Worm (Caenorhabditis elegans) whole organism, L4 larva: ENCODE results near the gene Y17G7B.21.

ENCODE experiments used
- D1046.2 ChIP-seq: fragments of 200-800 bp; sonication (Bioruptor generic); IDR thresholded peaks from 2 replicates; pipeline ENCODE4 v1.3.6; 2022; ENCODE audit warnings: missing genetic modification characterization, missing compliant biosample characterization
- F37D6.2 ChIP-seq: sonication (generic microtip); optimal IDR thresholded peaks from 2 replicates; lab custom pipeline; 2016; ENCODE audit warnings: mild to moderate bottlenecking, missing genetic modification characterization, missing compliant biosample characterization
- T26A8.4 ChIP-seq: fragments of 200-800 bp; sonication (Bioruptor generic); IDR thresholded peaks from 2 replicates; pipeline ENCODE4 v1.3.6; 2022; ENCODE audit warnings: missing genetic modification characterization, missing compliant biosample characterization
- Y5F2A.4 ChIP-seq: fragments of 200-800 bp; sonication (Bioruptor generic); optimal IDR thresholded peaks from 2 replicates; lab custom pipeline; 2018; ENCODE audit warnings: mild to moderate bottlenecking, missing genetic modification characterization, missing compliant biosample characterization
- aha-1 ChIP-seq: fragments of 150-350 bp; peaks from one replicate; lab custom pipeline; 2014; ENCODE audit warnings: missing biosample characterization, missing genetic modification characterization
- ama-1 ChIP-seq: fragments of 150-350 bp; optimal IDR thresholded peaks from 2 replicates; lab custom pipeline; 2014; ENCODE audit warnings: inconsistent platforms, mixed read lengths
- attf-4 ChIP-seq: sonication (generic microtip); optimal IDR thresholded peaks from 3 replicates; lab custom pipeline; 2017; ENCODE audit warnings: missing biosample characterization, missing genetic modification characterization
- ceh-28 ChIP-seq: fragments of 150-350 bp; optimal IDR thresholded peaks from 2 replicates; lab custom pipeline; 2014; ENCODE audit warnings: missing biosample characterization, missing genetic modification reagents, missing genetic modification characterization
- ces-1 ChIP-seq: fragments of 150-350 bp; sonication (generic microtip); optimal IDR thresholded peaks from 4 replicates; lab custom pipeline; 2014; ENCODE audit warnings: missing biosample characterization, missing genetic modification reagents, missing genetic modification characterization
- daf-19 ChIP-seq: fragments of 200-800 bp; sonication (Bioruptor generic); conservative IDR thresholded peaks from 2 replicates; pipeline ENCODE4 v1.3.6; 2022; ENCODE audit warnings: missing genetic modification characterization, missing compliant biosample characterization
- daf-8 ChIP-seq: fragments of 200-800 bp; sonication (Bioruptor generic); IDR thresholded peaks from 2 replicates; pipeline ENCODE4 v1.3.6; 2022; ENCODE audit warnings: missing genetic modification characterization, missing compliant biosample characterization
- dmd-6 ChIP-seq: fragments of 200-800 bp; sonication (Bioruptor generic); IDR thresholded peaks from 2 replicates; pipeline ENCODE4 v1.3.6; 2022; ENCODE audit warnings: missing genetic modification reagents, missing genetic modification characterization, missing compliant biosample characterization
- dmd-8 ChIP-seq: fragments of 200-800 bp; sonication (Bioruptor generic); IDR thresholded peaks from 2 replicates; pipeline ENCODE4 v1.3.6; 2022; ENCODE audit warnings: missing genetic modification characterization, missing compliant biosample characterization
- dmd-9 ChIP-seq: fragments of 200-800 bp; sonication (Bioruptor generic); IDR thresholded peaks from 2 replicates; pipeline ENCODE4 v1.3.6; 2022; ENCODE audit warnings: missing genetic modification reagents, missing genetic modification characterization, missing compliant biosample characterization
- duxl-1 ChIP-seq: sonication (generic microtip); optimal IDR thresholded peaks from 2 replicates; lab custom pipeline; 2016; ENCODE audit warnings: mild to moderate bottlenecking, missing genetic modification characterization, moderate library complexity, missing compliant biosample characterization; ENCODE audit not compliant: poor library complexity
- egl-27 ChIP-seq: sonication (generic microtip); optimal IDR thresholded peaks from 3 replicates; lab custom pipeline; 2017; ENCODE audit warnings: missing biosample characterization, missing genetic modification reagents, missing genetic modification characterization
- egl-43 ChIP-seq: fragments of 200-800 bp; sonication (Bioruptor generic); IDR thresholded peaks from 2 replicates; pipeline ENCODE4 v1.3.6; 2022; ENCODE audit warnings: missing genetic modification reagents, missing genetic modification characterization, missing compliant biosample characterization
- gei-8 ChIP-seq: fragments of 200-800 bp; sonication (Bioruptor generic); optimal IDR thresholded peaks from 2 replicates; lab custom pipeline; 2018; ENCODE audit warnings: mild to moderate bottlenecking, missing genetic modification characterization, missing compliant biosample characterization
- hif-1 ChIP-seq, 2 experiments: sonication (generic microtip); optimal IDR thresholded peaks; 2 replicates each; lab custom pipeline; 2016 to 2017; ENCODE audit warnings: missing compliant biosample characterization in 2 of 2, missing genetic modification characterization in 2 of 2, missing genetic modification reagents in 2 of 2, missing genotype in 2 of 2, mild to moderate bottlenecking in 1 of 2
- hlh-11 ChIP-seq: fragments of 200-800 bp; sonication (Bioruptor generic); optimal IDR thresholded peaks from 2 replicates; lab custom pipeline; 2018; ENCODE audit warnings: mild to moderate bottlenecking, missing genetic modification characterization, missing compliant biosample characterization
- hmg-1.1 ChIP-seq: fragments of 200-800 bp; sonication (Bioruptor generic); IDR thresholded peaks from 2 replicates; pipeline ENCODE4 v1.3.6; 2022; ENCODE audit warnings: missing genetic modification reagents, missing genetic modification characterization, missing compliant biosample characterization
- lim-7 ChIP-seq: fragments of 200-800 bp; sonication (Bioruptor generic); IDR thresholded peaks from 2 replicates; pipeline ENCODE4 v1.3.6; 2022; ENCODE audit warnings: missing genetic modification characterization, missing compliant biosample characterization
- lin-1 ChIP-seq: fragments of 200-800 bp; sonication (Bioruptor generic); IDR thresholded peaks from 2 replicates; pipeline ENCODE4 v1.3.6; 2022; ENCODE audit warnings: missing genetic modification reagents, missing genetic modification characterization, missing compliant biosample characterization
- lin-13 ChIP-seq: fragments of 150-350 bp; optimal IDR thresholded peaks from 2 replicates; lab custom pipeline; 2014; ENCODE audit warnings: missing biosample characterization, missing genetic modification reagents, missing genetic modification characterization
- lin-15B ChIP-seq: fragments of 150-350 bp; sonication (generic microtip); optimal IDR thresholded peaks from 3 replicates; lab custom pipeline; 2014; ENCODE audit warnings: missing biosample characterization, missing genetic modification characterization
- lir-3 ChIP-seq: sonication (generic microtip); optimal IDR thresholded peaks from 2 replicates; lab custom pipeline; 2016; ENCODE audit warnings: mild to moderate bottlenecking, missing genetic modification characterization, missing compliant biosample characterization
- lsy-2 ChIP-seq, 2 experiments: fragments of 150-350 bp in 1 of 2; sonication (generic microtip) in 1 of 2; optimal IDR thresholded peaks; 2 replicates each; lab custom pipeline; 2014 to 2017; ENCODE audit warnings: missing biosample characterization in 2 of 2, missing genetic modification characterization in 2 of 2
- mxl-2 ChIP-seq: fragments of 200-800 bp; sonication (Bioruptor generic); conservative IDR thresholded peaks from 2 replicates; pipeline ENCODE4 v1.3.6; 2022; ENCODE audit warnings: missing genetic modification reagents, missing genetic modification characterization, missing compliant biosample characterization
- nhr-102 ChIP-seq: sonication (generic microtip); optimal IDR thresholded peaks from 2 replicates; lab custom pipeline; 2016; ENCODE audit warnings: mild to moderate bottlenecking, missing genetic modification characterization, moderate library complexity, missing compliant biosample characterization
- nhr-11 ChIP-seq: fragments of 150-350 bp; optimal IDR thresholded peaks from 2 replicates; lab custom pipeline; 2014; ENCODE audit warnings: missing biosample characterization, missing genetic modification characterization
- nhr-237 ChIP-seq: sonication (generic microtip); optimal IDR thresholded peaks from 2 replicates; lab custom pipeline; 2017; ENCODE audit warnings: missing biosample characterization, missing genetic modification characterization
- nhr-25 ChIP-seq: sonication (generic microtip); optimal IDR thresholded peaks from 2 replicates; lab custom pipeline; 2017; ENCODE audit warnings: missing genetic modification characterization, mild to moderate bottlenecking, missing compliant biosample characterization, antibody characterized with exemption, moderate library complexity, borderline replicate concordance; ENCODE audit not compliant: insufficient read depth
- nhr-28 ChIP-seq: fragments of 150-350 bp; optimal IDR thresholded peaks from 2 replicates; lab custom pipeline; 2014; ENCODE audit warnings: missing biosample characterization, missing genetic modification characterization
- nhr-42 ChIP-seq: fragments of 200-800 bp; sonication (Bioruptor generic); IDR thresholded peaks from 2 replicates; pipeline ENCODE4 v1.3.6; 2022; ENCODE audit warnings: missing genetic modification characterization, missing compliant biosample characterization
- nhr-48 ChIP-seq: sonication (generic microtip); optimal IDR thresholded peaks from 2 replicates; lab custom pipeline; 2016; ENCODE audit warnings: mild to moderate bottlenecking, missing genetic modification characterization, missing compliant biosample characterization
- nhr-76 ChIP-seq: fragments of 150-350 bp; optimal IDR thresholded peaks from 2 replicates; lab custom pipeline; 2014; ENCODE audit warnings: missing biosample characterization, missing genetic modification characterization
- pha-4 ChIP-seq, 2 experiments: fragments of 150-350 bp in 1 of 2; fragments of 200-800 bp in 1 of 2; sonication (Bioruptor generic) in 1 of 2; IDR thresholded peaks in 1 of 2; optimal IDR thresholded peaks in 1 of 2; 2 replicates each; pipeline versions ENCODE4 v1.3.6 to Lab custom; 2014 to 2022; ENCODE audit warnings: missing genetic modification characterization in 2 of 2, missing genetic modification reagents in 2 of 2, missing biosample characterization in 1 of 2, missing compliant biosample characterization in 1 of 2
- php-3 ChIP-seq: fragments of 200-800 bp; sonication (Bioruptor generic); IDR thresholded peaks from 2 replicates; pipeline ENCODE4 v1.3.6; 2022; ENCODE audit warnings: missing genetic modification reagents, missing genetic modification characterization, missing compliant biosample characterization
- saeg-2 ChIP-seq: fragments of 200-800 bp; sonication (Bioruptor generic); IDR thresholded peaks from 2 replicates; pipeline ENCODE4 v1.3.6; 2022; ENCODE audit warnings: missing genetic modification reagents, missing genetic modification characterization, missing compliant biosample characterization
- sdz-12 ChIP-seq: fragments of 200-800 bp; sonication (Bioruptor generic); optimal IDR thresholded peaks from 2 replicates; lab custom pipeline; 2018; ENCODE audit warnings: mild to moderate bottlenecking, missing genetic modification characterization, missing compliant biosample characterization
- skn-1 ChIP-seq: fragments of 150-350 bp; optimal IDR thresholded peaks from 2 replicates; lab custom pipeline; 2014; ENCODE audit warnings: missing biosample characterization, missing genetic modification characterization
- snpc-1.2 ChIP-seq: fragments of 200-800 bp; sonication (Bioruptor generic); IDR thresholded peaks from 2 replicates; pipeline ENCODE4 v1.3.6; 2022; ENCODE audit warnings: missing genetic modification reagents, missing genetic modification characterization, missing compliant biosample characterization
- snpc-4 ChIP-seq: fragments of 150-350 bp; optimal IDR thresholded peaks from 2 replicates; lab custom pipeline; 2014; ENCODE audit warnings: missing biosample characterization, missing genetic modification characterization
- spr-1 ChIP-seq: sonication (generic microtip); optimal IDR thresholded peaks from 2 replicates; lab custom pipeline; 2016; ENCODE audit warnings: mild to moderate bottlenecking, missing genetic modification characterization, missing compliant biosample characterization
- tag-97 ChIP-seq: fragments of 200-800 bp; sonication (Bioruptor generic); IDR thresholded peaks from 2 replicates; pipeline ENCODE4 v1.3.6; 2022; ENCODE audit warnings: missing genetic modification characterization, missing compliant biosample characterization
- unc-130 ChIP-seq: sonication (generic microtip); optimal IDR thresholded peaks from 2 replicates; lab custom pipeline; 2016; ENCODE audit warnings: missing genetic modification reagents, missing genetic modification characterization, missing compliant biosample characterization
- unc-39 ChIP-seq: sonication (generic microtip); optimal IDR thresholded peaks from 2 replicates; lab custom pipeline; 2017; ENCODE audit warnings: missing biosample characterization, missing genetic modification characterization
- unc-62 ChIP-seq, 3 experiments: fragments of 150-350 bp in 1 of 3; sonication (generic microtip); optimal IDR thresholded peaks in 2 of 3; peaks in 1 of 3; 1 replicate in 1 of 3; 2 replicates in 2 of 3; lab custom pipeline; 2014 to 2017; ENCODE audit warnings: missing biosample characterization in 3 of 3, missing genetic modification characterization in 3 of 3, missing genetic modification reagents in 3 of 3, missing genotype in 1 of 3
- zag-1 ChIP-seq: fragments of 150-350 bp; optimal IDR thresholded peaks from 2 replicates; lab custom pipeline; 2014; ENCODE audit warnings: missing biosample characterization, missing genetic modification characterization
- zfp-2 ChIP-seq: sonication (generic microtip); optimal IDR thresholded peaks from 2 replicates; lab custom pipeline; 2016; ENCODE audit warnings: mild to moderate bottlenecking, missing genetic modification characterization, missing compliant biosample characterization
- zip-11 ChIP-seq: fragments of 200-800 bp; sonication (Bioruptor generic); IDR thresholded peaks from 2 replicates; pipeline ENCODE4 v1.3.6; 2022; ENCODE audit warnings: missing genetic modification characterization, missing compliant biosample characterization

The Y17G7B.21 gene

ce11 chrII:11966602-11967001 lies 10.9 kb downstream of the Y17G7B.21 start, which contains the start of gene rab-7 (continued):
- no peak for TF ChIP-seq tag-97 (GFP tag; lab: Robert Waterston, UW)
- TF ChIP-seq attf-4 (tag; lab: Kevin White, UChicago): no peak
- TF ChIP-seq unc-130 (GFP tag; lab: Kevin White, UChicago): no peak
- no peak for TF ChIP-seq zag-1 (tag; lab: Kevin White, UChicago)
- TF ChIP-seq php-3: no peak
- no peak for TF ChIP-seq egl-43 (GFP tag; lab: Robert Waterston, UW)
- TF ChIP-seq lin-13 (GFP tag; lab: Kevin White, UChicago): peak; percentile 24
- TF ChIP-seq hlh-11 (tag; lab: Kevin White, UChicago): no peak
- no peak for TF ChIP-seq nhr-237
- no peak for TF ChIP-seq daf-8 (GFP tag; lab: Robert Waterston, UW)
- no peak for TF ChIP-seq F37D6.2 (tag; lab: Kevin White, UChicago)
- TF ChIP-seq lsy-2 (tag; optimal IDR thresholded peaks at IDR 0.05; lab: Kevin White, UChicago): peak in 1 of 2 experiments; percentile 39
- no peak for TF ChIP-seq duxl-1 (tag; lab: Kevin White, UChicago)
- TF ChIP-seq T26A8.4: no peak
- TF ChIP-seq nhr-102 (tag; lab: Kevin White, UChicago): no peak
- no peak for TF ChIP-seq zip-11 (GFP tag; lab: Robert Waterston, UW)
- TF ChIP-seq gei-8 (GFP tag; lab: Kevin White, UChicago): no peak
- TF ChIP-seq lir-3 (tag; lab: Kevin White, UChicago): no peak
- no peak; the same call in 1 of the 2 replicates for TF ChIP-seq pha-4 (GFP tag; IDR thresholded peaks at IDR 0.05; lab: Robert Waterston, UW)
- TF ChIP-seq pha-4 (tag; optimal IDR thresholded peaks at IDR 0.05; lab: Kevin White, UChicago): no peak
- no peak for TF ChIP-seq nhr-42
- no peak for TF ChIP-seq nhr-11 (tag; lab: Kevin White, UChicago)
- no peak for TF ChIP-seq nhr-25
- no peak for TF ChIP-seq zfp-2
- no peak for TF ChIP-seq nhr-76 (tag; lab: Kevin White, UChicago)
- no peak for TF ChIP-seq snpc-4 (tag; lab: Kevin White, UChicago)
- TF ChIP-seq aha-1: peak; percentile 95
- TF ChIP-seq D1046.2: 0 out of 2 replicates have a peak, but pooled peaks have one; percentile 6
- TF ChIP-seq saeg-2 (GFP tag; lab: Robert Waterston, UW): no peak
- no peak for TF ChIP-seq spr-1 (tag; lab: Kevin White, UChicago)
- TF ChIP-seq nhr-28 (tag; lab: Kevin White, UChicago): no peak
- TF ChIP-seq dmd-9 (GFP tag; lab: Robert Waterston, UW): no peak
- TF ChIP-seq daf-19 (GFP tag; lab: Robert Waterston, UW): no peak
- TF ChIP-seq snpc-1.2: no peak
- TF ChIP-seq lim-7 (GFP tag; lab: Robert Waterston, UW): no peak
- TF ChIP-seq, all 104 proteins: peak for 12

- TF ChIP-seq egl-27 (tag; lab: Kevin White, UChicago) (no peak), F37D6.2 (tag; lab: Kevin White, UChicago) (no peak), nhr-48 (tag; lab: Kevin White, UChicago) (no peak), hlh-11 (tag; lab: Kevin White, UChicago) (peak; percentile 2), hmg-1.1 (GFP tag; lab: Robert Waterston, UW) (no peak), egl-43 (GFP tag; lab: Robert Waterston, UW) (0 out of 2 replicates have a peak, but pooled peaks have one; percentile 38), dmd-6 (GFP tag; lab: Robert Waterston, UW) (0 out of 2 replicates have a peak, but pooled peaks have one; percentile 13), D1046.2 (no peak), skn-1 (no peak), ceh-28 (no peak), lin-1 (peak; percentile 32; the same call in 1 of the 2 replicates), lin-15B (tag; lab: Kevin White, UChicago) (no peak), Y5F2A.4 (GFP tag; lab: Kevin White, UChicago) (no peak), unc-62 (GFP tag; optimal IDR thresholded peaks at IDR 0.05 in 1 of 2; lab: Kevin White, UChicago) (peak in 1 of 2 experiments; percentile 72), unc-62 (tag; optimal IDR thresholded peaks at IDR 0.05; lab: Kevin White, UChicago) (no peak), daf-19 (GFP tag; lab: Robert Waterston, UW) (no peak), dmd-8 (GFP tag; lab: Robert Waterston, UW) (no peak), mxl-2 (GFP tag; lab: Robert Waterston, UW) (no peak), hif-1 (tag; optimal IDR thresholded peaks at IDR 0.05; lab: Kevin White, UChicago) (no peak), nhr-76 (tag; lab: Kevin White, UChicago) (no peak), ces-1 (no peak), ama-1 (lab: Kevin White, UChicago) (peak; percentile 87), sdz-12 (GFP tag; lab: Kevin White, UChicago) (peak; percentile 28), unc-39 (tag; lab: Kevin White, UChicago) (no peak)
Observed at ce11 chrII:11964847-11965246, 12.6 kb downstream of the Y17G7B.21 start.
